Worm (Caenorhabditis elegans): ENCODE data around the gene R12B2.7.
A peak's percentile ranks its signal among the peaks of the same experiment; 100 is the strongest.

Gene R12B2.7

DNA sequence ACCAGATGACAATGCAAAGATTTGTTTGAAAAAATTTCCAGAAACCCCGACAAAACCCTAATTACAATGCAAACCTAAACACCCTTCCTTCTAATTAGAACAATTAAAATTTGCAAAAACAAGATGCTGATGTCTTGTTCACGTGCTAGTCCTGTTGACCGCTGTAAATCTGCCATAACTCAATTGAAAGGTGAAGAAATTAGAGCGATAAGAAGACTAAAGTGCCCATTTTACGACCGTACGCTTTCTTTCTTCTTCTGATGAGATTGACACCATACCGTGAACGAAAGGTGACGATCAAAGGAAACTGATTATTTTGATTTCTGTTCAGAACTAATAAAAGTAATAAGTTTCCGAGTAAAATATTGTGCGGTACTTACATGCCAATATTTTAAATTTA lies 1.3 kb upstream of the R12B2.7 start (continued):
- TF ChIP-seq nhr-10 (tag; optimal IDR thresholded peaks at IDR 0.05), result no peak

DNA sequence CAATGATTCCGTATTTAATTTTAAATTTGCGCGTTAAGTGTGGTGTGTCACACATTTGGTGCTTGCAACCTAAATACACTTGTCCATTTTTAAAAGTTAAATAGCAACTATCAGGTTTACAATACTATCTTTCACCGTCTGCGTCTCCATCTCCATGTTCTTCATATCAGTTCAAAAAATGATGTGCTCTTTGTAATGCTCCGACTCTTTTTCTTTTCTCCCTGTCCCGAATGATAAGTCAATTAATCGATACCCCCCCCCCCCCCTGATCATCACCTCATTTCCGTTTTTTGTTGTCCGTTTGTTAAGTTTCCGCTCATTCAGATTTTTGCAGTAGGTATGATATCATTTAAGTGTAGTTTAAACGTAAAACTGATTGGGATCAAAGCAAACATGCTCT lies 747 bp upstream of the R12B2.7 start:
- no peak for TF ChIP-seq spr-3 (GFP tag; optimal IDR thresholded peaks at IDR 0.05)
- TF ChIP-seq hmg-1.1 (GFP tag; IDR thresholded peaks at IDR 0.05), result no peak
- TF ChIP-seq daf-16 (GFP tag; optimal IDR thresholded peaks at IDR 0.05), result no peak
- peak; percentile 22 for TF ChIP-seq daf-16 (tag; optimal IDR thresholded peaks at IDR 0.05)
- no peak for TF ChIP-seq gei-8 (GFP tag; optimal IDR thresholded peaks at IDR 0.05)
- no peak for TF ChIP-seq ceh-20 (GFP tag; IDR thresholded peaks at IDR 0.05)
- peak; percentile 47 for TF ChIP-seq nhr-28 (tag; optimal IDR thresholded peaks at IDR 0.05)
- TF ChIP-seq nhr-77 (tag; optimal IDR thresholded peaks at IDR 0.05), result no peak
- peak; percentile 27 for TF ChIP-seq hlh-11 (tag; optimal IDR thresholded peaks at IDR 0.05)
- peak; percentile 26; the same call in 1 of the 2 replicates for TF ChIP-seq php-3 (GFP tag; IDR thresholded peaks at IDR 0.05)
- peak; percentile 40 for TF ChIP-seq dve-1 (tag; optimal IDR thresholded peaks at IDR 0.05; ENCODE audit: insufficient read depth)
- TF ChIP-seq lin-1 (GFP tag; IDR thresholded peaks at IDR 0.05), result peak; percentile 53; the same call in 1 of the 2 replicates
- no peak for TF ChIP-seq hif-1 (tag; optimal IDR thresholded peaks at IDR 0.05)
- no peak for TF ChIP-seq lir-3 (tag; optimal IDR thresholded peaks at IDR 0.05)
- no peak for TF ChIP-seq ceh-32 (tag; optimal IDR thresholded peaks at IDR 0.05; ENCODE audit: poor library complexity)
- TF ChIP-seq zfp-3 (GFP tag; conservative IDR thresholded peaks at IDR 0.05), result no peak
- no peak for TF ChIP-seq pha-4 (GFP tag; IDR thresholded peaks at IDR 0.05)
- TF ChIP-seq pha-4 (tag; optimal IDR thresholded peaks at IDR 0.05), result no peak
- TF ChIP-seq Y105C5A.15 (GFP tag; IDR thresholded peaks at IDR 0.05), result no peak
- TF ChIP-seq Y5F2A.4 (GFP tag; optimal IDR thresholded peaks at IDR 0.05), result no peak
- TF ChIP-seq ZK337.2 (GFP tag; IDR thresholded peaks at IDR 0.05), result no peak
- no peak for TF ChIP-seq mxl-3 (GFP tag; optimal IDR thresholded peaks at IDR 0.05)
- no peak for TF ChIP-seq spr-1 (tag; optimal IDR thresholded peaks at IDR 0.05)
- no peak for TF ChIP-seq lin-39 (tag; optimal IDR thresholded peaks at IDR 0.05)
- TF ChIP-seq dpl-1 (GFP tag; optimal IDR thresholded peaks at IDR 0.05), result no peak
- TF ChIP-seq mdt-29 (GFP tag; IDR thresholded peaks at IDR 0.05), result no peak
- peak; percentile 62 for TF ChIP-seq dmd-6 (GFP tag; IDR thresholded peaks at IDR 0.05)
- TF ChIP-seq pqm-1 (tag; optimal IDR thresholded peaks at IDR 0.05), result peak; percentile 57
- no peak for TF ChIP-seq ZK546.5 (tag; optimal IDR thresholded peaks at IDR 0.05)
- no peak for TF ChIP-seq skn-1 (tag; optimal IDR thresholded peaks at IDR 0.05)

DNA sequence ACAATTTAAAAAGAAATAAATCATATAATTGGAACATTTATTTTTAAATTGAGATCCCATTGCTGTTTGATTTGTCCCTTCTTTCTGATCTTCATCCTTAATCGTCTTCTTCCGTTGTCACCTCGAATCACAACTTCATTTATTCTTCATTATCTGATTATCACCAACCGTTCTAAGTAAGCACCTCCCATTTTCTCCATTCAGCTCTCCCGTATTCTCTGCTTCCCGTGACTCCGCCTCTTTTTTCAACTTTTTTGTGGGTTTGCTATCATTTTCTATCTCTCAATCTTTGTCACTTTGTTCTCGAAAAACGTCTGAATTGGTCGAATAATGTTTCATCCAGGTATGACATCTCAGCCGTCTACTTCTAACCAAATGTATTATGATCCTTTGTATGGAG lies 1.1 kb downstream of the R12B2.7 start, which contains the start of gene sma-4:
Gene sma-4 (plus strand): TSS at position 301 of the 400 bp plus-strand sequence.
- TF ChIP-seq nhr-77 (tag; optimal IDR thresholded peaks at IDR 0.05), result no peak
- TF ChIP-seq tra-1 (GFP tag; IDR thresholded peaks at IDR 0.05), result no peak
- no peak for TF ChIP-seq R02D3.7 (tag; optimal IDR thresholded peaks at IDR 0.05)
- no peak for TF ChIP-seq spr-1 (tag; optimal IDR thresholded peaks at IDR 0.05)
- no peak for TF ChIP-seq mxl-2 (GFP tag; conservative IDR thresholded peaks at IDR 0.05)
- no peak for TF ChIP-seq saeg-2 (GFP tag; IDR thresholded peaks at IDR 0.05)
- no peak for TF ChIP-seq egl-43 (GFP tag; IDR thresholded peaks at IDR 0.05)
- TF ChIP-seq pha-4 (GFP tag; IDR thresholded peaks at IDR 0.05), result no peak
- TF ChIP-seq pha-4 (tag; optimal IDR thresholded peaks at IDR 0.05), result no peak
- TF ChIP-seq nhr-237 (tag; optimal IDR thresholded peaks at IDR 0.05), result no peak
- no peak for TF ChIP-seq Y105C5A.15 (GFP tag; IDR thresholded peaks at IDR 0.05)
- no peak for TF ChIP-seq ces-1 (GFP tag; optimal IDR thresholded peaks at IDR 0.05)
- TF ChIP-seq mdl-1 (tag; optimal IDR thresholded peaks at IDR 0.05), result no peak
- TF ChIP-seq dpl-1 (GFP tag; optimal IDR thresholded peaks at IDR 0.05), result no peak

All from whole organism, L4 larva.